Worm (Caenorhabditis elegans) whole organism, L1 larva: ENCODE data around the gene F07H5.13.
A peak's percentile ranks its signal among the peaks of the same experiment; 100 is the strongest.

Experiments
- C04F5.9 ChIP-seq: sonication (generic microtip); optimal IDR thresholded peaks from 2 replicates; lab custom pipeline; 2016; ENCODE audit warnings: missing genetic modification characterization, missing compliant biosample characterization
- aly-2 ChIP-seq: fragments of 150-350 bp; optimal IDR thresholded peaks from 2 replicates; lab custom pipeline; 2014; ENCODE audit warnings: missing biosample characterization, missing genetic modification characterization
- blmp-1 ChIP-seq: fragments of 150-350 bp; optimal IDR thresholded peaks from 2 replicates; lab custom pipeline; 2014; ENCODE audit warnings: missing biosample characterization, missing genetic modification characterization
- ceh-63 ChIP-seq: fragments of 200-800 bp; sonication (Bioruptor generic); optimal IDR thresholded peaks from 2 replicates; lab custom pipeline; 2018; ENCODE audit warnings: mild to moderate bottlenecking, missing genetic modification characterization, missing compliant biosample characterization
- ceh-8 ChIP-seq: fragments of 200-800 bp; sonication (Bioruptor generic); optimal IDR thresholded peaks from 2 replicates; lab custom pipeline; 2018; ENCODE audit warnings: mild to moderate bottlenecking, missing genetic modification characterization, moderate library complexity, missing compliant biosample characterization
- ceh-82 ChIP-seq, 3 experiments: fragments of 150-350 bp in 1 of 3; sonication (generic microtip) in 2 of 3; optimal IDR thresholded peaks; 2 replicates each; lab custom pipeline; 2014 to 2017; ENCODE audit warnings: missing biosample characterization in 3 of 3, missing genetic modification characterization in 3 of 3
- ces-1 ChIP-seq: fragments of 150-350 bp; optimal IDR thresholded peaks from 2 replicates; lab custom pipeline; 2014; ENCODE audit warnings: missing biosample characterization, missing genetic modification reagents, missing genetic modification characterization
- dpl-1 ChIP-seq, 3 experiments: fragments of 150-350 bp in 2 of 3; sonication (generic microtip) in 1 of 3; optimal IDR thresholded peaks; 2 replicates each; lab custom pipeline; 2014 to 2017; ENCODE audit warnings: missing biosample characterization in 3 of 3, missing genetic modification characterization in 3 of 3, missing genetic modification reagents in 3 of 3
- efl-1 ChIP-seq, 4 experiments: fragments of 150-350 bp; optimal IDR thresholded peaks in 3 of 4; peaks in 1 of 4; 1 replicate in 1 of 4; 2 replicates in 3 of 4; lab custom pipeline; 2014; ENCODE audit warnings: missing biosample characterization in 2 of 4, missing genetic modification characterization in 2 of 4, missing genetic modification reagents in 2 of 4
- efl-3 ChIP-seq: fragments of 200-800 bp; sonication (Bioruptor generic); optimal IDR thresholded peaks from 2 replicates; lab custom pipeline; 2018; ENCODE audit warnings: mild to moderate bottlenecking, missing genetic modification characterization, missing compliant biosample characterization
- elt-3 ChIP-seq, 6 experiments: fragments of 150-350 bp in 1 of 6; sonication (generic microtip); optimal IDR thresholded peaks; 2 replicates each; lab custom pipeline; 2017 to 2018; ENCODE audit warnings: missing biosample characterization in 6 of 6, missing genetic modification characterization in 6 of 6, inconsistent platforms in 1 of 6
- ets-5 ChIP-seq: fragments of 200-800 bp; sonication (Bioruptor generic); IDR thresholded peaks from 2 replicates; pipeline ENCODE4 v1.3.6; 2022; ENCODE audit warnings: missing genetic modification characterization, missing compliant biosample characterization
- fkh-4 ChIP-seq: sonication (generic microtip); optimal IDR thresholded peaks from 2 replicates; lab custom pipeline; 2016; ENCODE audit warnings: missing compliant biosample characterization, missing genetic modification characterization, borderline replicate concordance
- fkh-8 ChIP-seq: sonication (generic microtip); optimal IDR thresholded peaks from 2 replicates; lab custom pipeline; 2016; ENCODE audit warnings: mild to moderate bottlenecking, missing genetic modification characterization, missing compliant biosample characterization
- grh-1 ChIP-seq: fragments of 200-800 bp; sonication (Bioruptor generic); IDR thresholded peaks from 2 replicates; pipeline ENCODE4 v1.3.6; 2022; ENCODE audit warnings: missing genetic modification reagents, missing genetic modification characterization, missing compliant biosample characterization
- hlh-17 ChIP-seq: fragments of 200-800 bp; sonication (Bioruptor generic); optimal IDR thresholded peaks from 2 replicates; lab custom pipeline; 2018; ENCODE audit warnings: missing genetic modification characterization, mild to moderate bottlenecking, missing compliant biosample characterization, moderate library complexity, borderline replicate concordance
- irx-1 ChIP-seq: sonication (generic microtip); optimal IDR thresholded peaks from 2 replicates; lab custom pipeline; 2016; ENCODE audit warnings: missing genetic modification characterization, missing compliant biosample characterization
- lin-14 ChIP-seq: fragments of 200-800 bp; sonication (Bioruptor generic); optimal IDR thresholded peaks from 2 replicates; lab custom pipeline; 2018; ENCODE audit warnings: mild to moderate bottlenecking, missing genetic modification characterization, moderate library complexity, missing compliant biosample characterization
- lir-3 ChIP-seq: sonication (generic microtip); optimal IDR thresholded peaks from 2 replicates; lab custom pipeline; 2016; ENCODE audit warnings: mild to moderate bottlenecking, missing genetic modification characterization, moderate library complexity, missing compliant biosample characterization; ENCODE audit not compliant: poor library complexity
- mab-9 ChIP-seq: fragments of 200-800 bp; sonication (Bioruptor generic); IDR thresholded peaks from 2 replicates; pipeline ENCODE4 v1.3.6; 2022; ENCODE audit warnings: missing genetic modification reagents, missing genetic modification characterization, missing compliant biosample characterization
- mef-2 ChIP-seq: fragments of 150-350 bp; optimal IDR thresholded peaks from 2 replicates; lab custom pipeline; 2014; ENCODE audit warnings: missing biosample characterization, missing genetic modification characterization
- nhr-20 ChIP-seq: sonication (generic microtip); optimal IDR thresholded peaks from 2 replicates; lab custom pipeline; 2016; ENCODE audit warnings: mild to moderate bottlenecking, missing genetic modification characterization, missing compliant biosample characterization
- nhr-47 ChIP-seq: sonication (generic microtip); optimal IDR thresholded peaks from 2 replicates; lab custom pipeline; 2016; ENCODE audit warnings: mild to moderate bottlenecking, missing genetic modification characterization, moderate library complexity, missing compliant biosample characterization
- nhr-85 ChIP-seq: sonication (generic microtip); peaks from one replicate; lab custom pipeline; 2016; ENCODE audit warnings: missing genetic modification characterization, inconsistent platforms, missing compliant biosample characterization
- nhr-90 ChIP-seq: sonication (generic microtip); optimal IDR thresholded peaks from 2 replicates; lab custom pipeline; 2016; ENCODE audit warnings: mild to moderate bottlenecking, missing genetic modification characterization, missing compliant biosample characterization; ENCODE audit not compliant: poor library complexity
- pqm-1 ChIP-seq: sonication (generic microtip); optimal IDR thresholded peaks from 3 replicates; lab custom pipeline; 2017; ENCODE audit warnings: missing biosample characterization, missing genetic modification characterization
- skn-1 ChIP-seq: fragments of 150-350 bp; optimal IDR thresholded peaks from 2 replicates; lab custom pipeline; 2014; ENCODE audit warnings: missing biosample characterization, missing genetic modification characterization
- snu-23 ChIP-seq: sonication (generic microtip); optimal IDR thresholded peaks from 2 replicates; lab custom pipeline; 2016; ENCODE audit warnings: missing genetic modification characterization, missing compliant biosample characterization
- sptf-1 ChIP-seq: fragments of 150-350 bp; optimal IDR thresholded peaks from 2 replicates; lab custom pipeline; 2014; ENCODE audit warnings: missing biosample characterization, missing genetic modification characterization
- unc-30 ChIP-seq: sonication (generic microtip); optimal IDR thresholded peaks from 2 replicates; lab custom pipeline; 2017; ENCODE audit warnings: missing biosample characterization, missing genetic modification characterization
- unc-98 ChIP-seq: fragments of 200-800 bp; sonication (Bioruptor generic); IDR thresholded peaks from 2 replicates; pipeline ENCODE4 v1.3.6; 2022; ENCODE audit warnings: missing genetic modification characterization, missing compliant biosample characterization
- vab-15 ChIP-seq: sonication (generic microtip); optimal IDR thresholded peaks from 2 replicates; lab custom pipeline; 2017; ENCODE audit warnings: missing genotype, mild to moderate bottlenecking, missing genetic modification characterization, missing compliant biosample characterization
- xbp-1 ChIP-seq: sonication (generic microtip); optimal IDR thresholded peaks from 2 replicates; lab custom pipeline; 2016; ENCODE audit warnings: missing genetic modification characterization, missing compliant biosample characterization
- zip-4 ChIP-seq: fragments of 200-800 bp; sonication (Bioruptor generic); optimal IDR thresholded peaks from 2 replicates; lab custom pipeline; 2018; ENCODE audit warnings: mild to moderate bottlenecking, missing genetic modification characterization, moderate library complexity, missing compliant biosample characterization
- ztf-11 ChIP-seq, 2 experiments: sonication (generic microtip); optimal IDR thresholded peaks; 2 replicates each; lab custom pipeline; 2016 to 2017; ENCODE audit warnings: missing genetic modification characterization in 2 of 2, missing biosample characterization in 1 of 2, missing compliant biosample characterization in 1 of 2

Gene F07H5.13

ce11 chrII:8822711-8823110 lies 32.4 kb downstream of the F07H5.13 start (continued):
- TF ChIP-seq blmp-1 (tag; lab: Kevin White, UChicago) = peak; percentile 59
- no peak for TF ChIP-seq efl-1 (optimal IDR thresholded peaks at IDR 0.05; lab: Kevin White, UChicago)
- TF ChIP-seq efl-1 (GFP tag; optimal IDR thresholded peaks at IDR 0.05 in 1 of 2; lab: Kevin White, UChicago) = peak in 1 of 2 experiments; percentile 88
- no peak for TF ChIP-seq dpl-1 (GFP tag; optimal IDR thresholded peaks at IDR 0.05; lab: Kevin White, UChicago)
- no peak for TF ChIP-seq aly-2
- no peak for TF ChIP-seq unc-98 (GFP tag; lab: Robert Waterston, UW)
- TF ChIP-seq snu-23 (GFP tag; lab: Kevin White, UChicago) = peak; percentile 43
- no peak for TF ChIP-seq ceh-8 (GFP tag; lab: Kevin White, UChicago)
- no peak for TF ChIP-seq fkh-8 (tag; lab: Kevin White, UChicago)
- TF ChIP-seq lin-14 (GFP tag; lab: Kevin White, UChicago) = peak; percentile 64
- TF ChIP-seq lir-3 (tag; lab: Kevin White, UChicago) = no peak
- no peak for TF ChIP-seq fkh-4 (tag; lab: Kevin White, UChicago)
- no peak for TF ChIP-seq ets-5
- TF ChIP-seq mab-9 = no peak
- no peak for TF ChIP-seq ces-1 (GFP tag; lab: Kevin White, UChicago)
- peak; percentile 86 for TF ChIP-seq nhr-20
- TF ChIP-seq C04F5.9 (tag; lab: Kevin White, UChicago) = no peak
- peak; percentile 61 for TF ChIP-seq grh-1 (GFP tag; lab: Robert Waterston, UW)
- no peak for TF ChIP-seq sptf-1 (tag; lab: Kevin White, UChicago)
- peak; percentile 23 for TF ChIP-seq irx-1 (tag; lab: Kevin White, UChicago)
- TF ChIP-seq, all 84 proteins: peak for 19

- TF ChIP-seq nhr-85 = peak; percentile 16
- no peak for TF ChIP-seq lir-3 (tag; lab: Kevin White, UChicago)
- no peak for TF ChIP-seq mef-2
- no peak for TF ChIP-seq nhr-90 (tag; lab: Kevin White, UChicago)
Observed at ce11 chrII:8825769-8826168, 35.4 kb downstream of the F07H5.13 start, which contains the start of gene nas-25. Gene nas-25, plus strand, starts transcription at chrII:8826069.

ce11 chrII:8829189-8829588 lies 38.8 kb downstream of the F07H5.13 start, which contains the start of gene F46C5.2:
Gene F46C5.2, minus strand, starts transcription at chrII:8829289.
- TF ChIP-seq pqm-1 (tag; lab: Kevin White, UChicago) = no peak
- no peak for TF ChIP-seq mef-2
- no peak for TF ChIP-seq ceh-63 (GFP tag; lab: Kevin White, UChicago)
- no peak for TF ChIP-seq nhr-85
- no peak for TF ChIP-seq fkh-8 (tag; lab: Kevin White, UChicago)
- TF ChIP-seq lir-3 (tag; lab: Kevin White, UChicago) = no peak
- TF ChIP-seq ceh-82 (tag; optimal IDR thresholded peaks at IDR 0.05; lab: Kevin White, UChicago) = no peak
- TF ChIP-seq unc-30 (tag; lab: Kevin White, UChicago) = no peak
- no peak for TF ChIP-seq vab-15
- TF ChIP-seq C04F5.9 (tag; lab: Kevin White, UChicago) = no peak
- TF ChIP-seq ztf-11 (tag; optimal IDR thresholded peaks at IDR 0.05; lab: Kevin White, UChicago) = no peak
- TF ChIP-seq blmp-1 (tag; lab: Kevin White, UChicago) = no peak
- no peak for TF ChIP-seq nhr-90 (tag; lab: Kevin White, UChicago)
- TF ChIP-seq elt-3 (tag; optimal IDR thresholded peaks at IDR 0.05; lab: Kevin White, UChicago) = no peak
- no peak for TF ChIP-seq skn-1
- TF ChIP-seq hlh-17 (GFP tag; lab: Kevin White, UChicago) = no peak
- no peak for TF ChIP-seq nhr-47 (tag; lab: Kevin White, UChicago)
- TF ChIP-seq zip-4 (GFP tag; lab: Kevin White, UChicago) = no peak
- no peak for TF ChIP-seq ceh-8 (GFP tag; lab: Kevin White, UChicago)
- TF ChIP-seq, all 84 proteins: peak for 0

ce11 chrII:8830917-8831316 lies 40.6 kb downstream of the F07H5.13 start:
- TF ChIP-seq xbp-1 (tag; lab: Kevin White, UChicago) (no peak), efl-3 (GFP tag; lab: Kevin White, UChicago) (no peak), lin-14 (GFP tag; lab: Kevin White, UChicago) (peak; percentile 42)
